Worm (Caenorhabditis elegans) whole organism, L4 larva: ENCODE measurements around the gene C33B4.5.
A peak's percentile ranks its signal among the peaks of the same experiment; 100 is the strongest.

Experiments
- F26F4.8 ChIP-seq: fragments of 200-800 bp; sonication (Bioruptor generic); conservative IDR thresholded peaks from 2 replicates; pipeline ENCODE4 v1.3.6; 2022; ENCODE audit warnings: missing genetic modification characterization, missing compliant biosample characterization
- R02D3.7 ChIP-seq: fragments of 150-350 bp; sonication (generic microtip); optimal IDR thresholded peaks from 3 replicates; lab custom pipeline; 2014; ENCODE audit warnings: missing biosample characterization, missing genetic modification characterization
- T20F7.1 ChIP-seq: fragments of 200-800 bp; sonication (Bioruptor generic); optimal IDR thresholded peaks from 2 replicates; lab custom pipeline; 2018; ENCODE audit warnings: mild to moderate bottlenecking, missing genetic modification characterization, missing compliant biosample characterization
- T26A8.4 ChIP-seq: fragments of 200-800 bp; sonication (Bioruptor generic); IDR thresholded peaks from 2 replicates; pipeline ENCODE4 v1.3.6; 2022; ENCODE audit warnings: missing genetic modification characterization, missing compliant biosample characterization
- Y105C5A.15 ChIP-seq: fragments of 200-800 bp; sonication (Bioruptor generic); IDR thresholded peaks from 2 replicates; pipeline ENCODE4 v1.3.6; 2022; ENCODE audit warnings: missing genetic modification characterization, missing compliant biosample characterization
- ZK337.2 ChIP-seq: fragments of 200-800 bp; sonication (Bioruptor generic); IDR thresholded peaks from 2 replicates; pipeline ENCODE4 v1.3.6; 2022; ENCODE audit warnings: missing genetic modification reagents, missing genetic modification characterization, missing compliant biosample characterization
- ceh-28 ChIP-seq: fragments of 150-350 bp; optimal IDR thresholded peaks from 2 replicates; lab custom pipeline; 2014; ENCODE audit warnings: missing biosample characterization, missing genetic modification reagents, missing genetic modification characterization
- ces-1 ChIP-seq: fragments of 150-350 bp; sonication (generic microtip); optimal IDR thresholded peaks from 4 replicates; lab custom pipeline; 2014; ENCODE audit warnings: missing biosample characterization, missing genetic modification reagents, missing genetic modification characterization
- daf-12 ChIP-seq: fragments of 150-350 bp; optimal IDR thresholded peaks from 2 replicates; lab custom pipeline; 2014; ENCODE audit warnings: missing biosample characterization, missing genetic modification reagents, missing genetic modification characterization
- daf-16 ChIP-seq, 3 experiments: sonication (generic microtip); optimal IDR thresholded peaks; 2 replicates each; lab custom pipeline; 2016 to 2017; ENCODE audit warnings: missing genetic modification characterization in 3 of 3, missing genetic modification reagents in 3 of 3, mild to moderate bottlenecking in 2 of 3, missing compliant biosample characterization in 2 of 3, missing biosample characterization in 1 of 3, moderate library complexity in 1 of 3
- daf-19 ChIP-seq: fragments of 200-800 bp; sonication (Bioruptor generic); conservative IDR thresholded peaks from 2 replicates; pipeline ENCODE4 v1.3.6; 2022; ENCODE audit warnings: missing genetic modification characterization, missing compliant biosample characterization
- dmd-6 ChIP-seq: fragments of 200-800 bp; sonication (Bioruptor generic); IDR thresholded peaks from 2 replicates; pipeline ENCODE4 v1.3.6; 2022; ENCODE audit warnings: missing genetic modification reagents, missing genetic modification characterization, missing compliant biosample characterization
- dmd-8 ChIP-seq: fragments of 200-800 bp; sonication (Bioruptor generic); IDR thresholded peaks from 2 replicates; pipeline ENCODE4 v1.3.6; 2022; ENCODE audit warnings: missing genetic modification characterization, missing compliant biosample characterization
- dmd-9 ChIP-seq: fragments of 200-800 bp; sonication (Bioruptor generic); IDR thresholded peaks from 2 replicates; pipeline ENCODE4 v1.3.6; 2022; ENCODE audit warnings: missing genetic modification reagents, missing genetic modification characterization, missing compliant biosample characterization
- dpl-1 ChIP-seq: fragments of 150-350 bp; optimal IDR thresholded peaks from 2 replicates; lab custom pipeline; 2014; ENCODE audit warnings: missing biosample characterization, missing genetic modification reagents, missing genetic modification characterization
- duxl-1 ChIP-seq: sonication (generic microtip); optimal IDR thresholded peaks from 2 replicates; lab custom pipeline; 2016; ENCODE audit warnings: mild to moderate bottlenecking, missing genetic modification characterization, moderate library complexity, missing compliant biosample characterization; ENCODE audit not compliant: poor library complexity
- dve-1 ChIP-seq: sonication (generic microtip); optimal IDR thresholded peaks from 2 replicates; lab custom pipeline; 2017; ENCODE audit warnings: antibody characterized with exemption, mild to moderate bottlenecking, missing genetic modification characterization, missing compliant biosample characterization; ENCODE audit not compliant: insufficient read depth
- fkh-10 ChIP-seq: fragments of 150-350 bp; optimal IDR thresholded peaks from 2 replicates; lab custom pipeline; 2014; ENCODE audit warnings: missing biosample characterization, missing genetic modification reagents, missing genetic modification characterization
- fos-1 ChIP-seq: fragments of 150-350 bp; optimal IDR thresholded peaks from 2 replicates; lab custom pipeline; 2014; ENCODE audit warnings: missing biosample characterization, missing genetic modification characterization
- gei-8 ChIP-seq: fragments of 200-800 bp; sonication (Bioruptor generic); optimal IDR thresholded peaks from 2 replicates; lab custom pipeline; 2018; ENCODE audit warnings: mild to moderate bottlenecking, missing genetic modification characterization, missing compliant biosample characterization
- hlh-11 ChIP-seq: fragments of 200-800 bp; sonication (Bioruptor generic); optimal IDR thresholded peaks from 2 replicates; lab custom pipeline; 2018; ENCODE audit warnings: mild to moderate bottlenecking, missing genetic modification characterization, missing compliant biosample characterization
- hlh-30 ChIP-seq: sonication (generic microtip); optimal IDR thresholded peaks from 2 replicates; lab custom pipeline; 2017; ENCODE audit warnings: antibody characterized with exemption, mild to moderate bottlenecking, missing genetic modification characterization, missing compliant biosample characterization; ENCODE audit not compliant: insufficient read depth
- hmg-1.1 ChIP-seq: fragments of 200-800 bp; sonication (Bioruptor generic); IDR thresholded peaks from 2 replicates; pipeline ENCODE4 v1.3.6; 2022; ENCODE audit warnings: missing genetic modification reagents, missing genetic modification characterization, missing compliant biosample characterization
- lim-7 ChIP-seq: fragments of 200-800 bp; sonication (Bioruptor generic); IDR thresholded peaks from 2 replicates; pipeline ENCODE4 v1.3.6; 2022; ENCODE audit warnings: missing genetic modification characterization, missing compliant biosample characterization
- lin-15B ChIP-seq: fragments of 150-350 bp; sonication (generic microtip); optimal IDR thresholded peaks from 3 replicates; lab custom pipeline; 2014; ENCODE audit warnings: missing biosample characterization, missing genetic modification characterization
- mdt-29 ChIP-seq: fragments of 200-800 bp; sonication (Bioruptor generic); IDR thresholded peaks from 2 replicates; pipeline ENCODE4 v1.3.6; 2022; ENCODE audit warnings: missing genetic modification reagents, missing genetic modification characterization, missing compliant biosample characterization
- mes-2 ChIP-seq: sonication (generic microtip); optimal IDR thresholded peaks from 2 replicates; lab custom pipeline; 2016; ENCODE audit warnings: missing genotype, mild to moderate bottlenecking, missing genetic modification characterization, missing compliant biosample characterization; ENCODE audit not compliant: poor library complexity, severe bottlenecking
- mxl-2 ChIP-seq: fragments of 200-800 bp; sonication (Bioruptor generic); conservative IDR thresholded peaks from 2 replicates; pipeline ENCODE4 v1.3.6; 2022; ENCODE audit warnings: missing genetic modification reagents, missing genetic modification characterization, missing compliant biosample characterization
- mxl-3 ChIP-seq: fragments of 200-800 bp; sonication (Bioruptor generic); optimal IDR thresholded peaks from 2 replicates; lab custom pipeline; 2018; ENCODE audit warnings: mild to moderate bottlenecking, missing genetic modification characterization, missing compliant biosample characterization
- nhr-11 ChIP-seq: fragments of 150-350 bp; optimal IDR thresholded peaks from 2 replicates; lab custom pipeline; 2014; ENCODE audit warnings: missing biosample characterization, missing genetic modification characterization
- nhr-111 ChIP-seq: fragments of 200-800 bp; sonication (Bioruptor generic); optimal IDR thresholded peaks from 2 replicates; lab custom pipeline; 2018; ENCODE audit warnings: mild to moderate bottlenecking, missing genetic modification characterization, missing compliant biosample characterization
- nhr-25 ChIP-seq: sonication (generic microtip); optimal IDR thresholded peaks from 2 replicates; lab custom pipeline; 2017; ENCODE audit warnings: missing genetic modification characterization, mild to moderate bottlenecking, missing compliant biosample characterization, antibody characterized with exemption, moderate library complexity, borderline replicate concordance; ENCODE audit not compliant: insufficient read depth
- nhr-41 ChIP-seq: fragments of 200-800 bp; sonication (Bioruptor generic); IDR thresholded peaks from 2 replicates; pipeline ENCODE4 v1.3.6; 2022; ENCODE audit warnings: missing genetic modification reagents, missing genetic modification characterization, missing compliant biosample characterization
- nhr-48 ChIP-seq: sonication (generic microtip); optimal IDR thresholded peaks from 2 replicates; lab custom pipeline; 2016; ENCODE audit warnings: mild to moderate bottlenecking, missing genetic modification characterization, missing compliant biosample characterization
- nhr-76 ChIP-seq: fragments of 150-350 bp; optimal IDR thresholded peaks from 2 replicates; lab custom pipeline; 2014; ENCODE audit warnings: missing biosample characterization, missing genetic modification characterization
- pqm-1 ChIP-seq: sonication (generic microtip); optimal IDR thresholded peaks from 2 replicates; lab custom pipeline; 2017; ENCODE audit warnings: missing biosample characterization, missing genetic modification characterization
- sdz-12 ChIP-seq: fragments of 200-800 bp; sonication (Bioruptor generic); optimal IDR thresholded peaks from 2 replicates; lab custom pipeline; 2018; ENCODE audit warnings: mild to moderate bottlenecking, missing genetic modification characterization, missing compliant biosample characterization
- spr-3 ChIP-seq: fragments of 200-800 bp; sonication (Bioruptor generic); optimal IDR thresholded peaks from 2 replicates; lab custom pipeline; 2018; ENCODE audit warnings: mild to moderate bottlenecking, missing genetic modification characterization, missing compliant biosample characterization
- tag-97 ChIP-seq: fragments of 200-800 bp; sonication (Bioruptor generic); IDR thresholded peaks from 2 replicates; pipeline ENCODE4 v1.3.6; 2022; ENCODE audit warnings: missing genetic modification characterization, missing compliant biosample characterization
- zfp-3 ChIP-seq: fragments of 200-800 bp; sonication (Bioruptor generic); conservative IDR thresholded peaks from 2 replicates; pipeline ENCODE4 v1.3.6; 2022; ENCODE audit warnings: missing genetic modification reagents, missing genetic modification characterization, missing compliant biosample characterization
- zip-11 ChIP-seq: fragments of 200-800 bp; sonication (Bioruptor generic); IDR thresholded peaks from 2 replicates; pipeline ENCODE4 v1.3.6; 2022; ENCODE audit warnings: missing genetic modification characterization, missing compliant biosample characterization
- zip-2 ChIP-seq: fragments of 150-350 bp; optimal IDR thresholded peaks from 2 replicates; lab custom pipeline; 2014; ENCODE audit warnings: missing biosample characterization, missing genetic modification characterization
- ztf-11 ChIP-seq: fragments of 150-350 bp; optimal IDR thresholded peaks from 2 replicates; lab custom pipeline; 2014; ENCODE audit warnings: missing biosample characterization, missing genetic modification characterization

The C33B4.5 gene

DNA sequence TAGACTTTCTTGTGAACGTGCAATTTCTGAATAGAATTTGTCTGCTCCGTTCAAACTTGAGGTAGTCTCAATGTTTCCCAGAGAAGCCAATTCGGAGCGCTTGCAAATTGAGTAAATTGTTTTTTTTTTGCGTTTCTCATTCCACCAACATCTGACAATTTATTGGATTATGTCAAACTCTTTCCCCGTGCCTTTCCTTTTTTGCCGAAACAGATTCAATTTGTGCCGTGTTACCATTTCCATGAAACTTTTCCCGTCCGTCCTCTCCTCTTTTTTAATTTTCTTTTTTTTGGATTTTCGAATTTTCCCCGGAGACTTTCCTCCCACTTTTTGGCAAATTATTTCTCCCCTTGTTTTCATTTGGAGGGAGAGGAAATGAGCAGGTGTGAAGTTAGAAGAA lies 29.7 kb upstream of the C33B4.5 start:
- TF ChIP-seq ceh-28 (tag; lab: Kevin White, UChicago) (no peak), dmd-8 (no peak), ZK337.2 (GFP tag; lab: Robert Waterston, UW) (no peak), nhr-48 (tag; lab: Kevin White, UChicago) (no peak), lim-7 (no peak), fkh-10 (no peak), mxl-2 (no peak), zfp-3 (no peak), nhr-111 (GFP tag; lab: Kevin White, UChicago) (no peak), dmd-6 (GFP tag; lab: Robert Waterston, UW) (no peak), nhr-25 (no peak)

DNA sequence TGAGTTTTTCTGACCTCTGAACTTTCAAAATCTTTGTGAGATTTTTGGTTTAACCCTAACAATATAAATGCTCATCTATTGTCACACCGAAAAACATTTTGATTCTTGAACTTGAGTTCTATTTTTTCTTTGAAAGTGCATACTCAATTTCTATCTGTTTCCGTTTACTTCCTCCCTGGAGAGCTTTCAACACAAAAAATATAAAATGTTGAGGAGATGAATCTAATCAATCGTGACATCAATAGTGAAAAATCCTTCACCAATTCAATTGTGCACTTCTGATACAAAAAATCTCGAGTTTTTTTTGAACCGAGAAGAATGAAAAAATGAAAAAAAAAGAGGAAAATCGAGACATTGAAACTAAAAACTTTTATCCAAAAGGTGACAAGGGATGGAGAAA lies 21.4 kb upstream of the C33B4.5 start:
- TF ChIP-seq ces-1 (GFP tag; lab: Kevin White, UChicago) (peak; percentile 66), spr-3 (no peak), daf-12 (tag; lab: Kevin White, UChicago) (no peak), fkh-10 (peak; percentile 84)
- TF ChIP-seq, all 104 proteins: peak for 2

DNA sequence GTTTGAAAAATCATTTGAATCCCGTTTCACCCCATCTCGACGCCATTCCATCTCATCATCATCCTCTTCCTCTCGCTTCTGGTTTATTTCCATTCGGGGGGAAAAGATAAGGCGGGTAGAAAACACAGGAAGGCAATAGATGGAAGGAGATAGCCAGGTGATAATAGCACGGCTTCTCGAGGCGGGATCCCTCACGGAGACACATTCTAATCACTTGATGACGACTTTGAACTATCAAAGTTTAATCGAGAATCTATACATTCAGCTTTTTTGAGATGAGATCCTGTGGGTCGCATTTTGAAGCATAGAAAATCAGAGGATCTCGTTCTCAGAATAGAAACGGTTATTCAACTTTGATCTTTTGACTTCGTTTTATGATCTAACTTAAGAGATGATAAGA lies 11.1 kb upstream of the C33B4.5 start, which contains the start of gene C33B4.2:
TSS of gene C33B4.2 (minus strand) at position 165 of the 400 bp plus-strand sequence.
- TF ChIP-seq nhr-48 (tag; lab: Kevin White, UChicago) (peak; percentile 46), mxl-3 (GFP tag; lab: Kevin White, UChicago) (peak; percentile 22), dmd-9 (GFP tag; lab: Robert Waterston, UW) (no peak)

ce11 chrII:11376026-11376425 lies 7.1 kb upstream of the C33B4.5 start:
- TF ChIP-seq R02D3.7 (tag; lab: Kevin White, UChicago), result no peak
- peak; percentile 52 for TF ChIP-seq nhr-11 (tag; lab: Kevin White, UChicago)

DNA sequence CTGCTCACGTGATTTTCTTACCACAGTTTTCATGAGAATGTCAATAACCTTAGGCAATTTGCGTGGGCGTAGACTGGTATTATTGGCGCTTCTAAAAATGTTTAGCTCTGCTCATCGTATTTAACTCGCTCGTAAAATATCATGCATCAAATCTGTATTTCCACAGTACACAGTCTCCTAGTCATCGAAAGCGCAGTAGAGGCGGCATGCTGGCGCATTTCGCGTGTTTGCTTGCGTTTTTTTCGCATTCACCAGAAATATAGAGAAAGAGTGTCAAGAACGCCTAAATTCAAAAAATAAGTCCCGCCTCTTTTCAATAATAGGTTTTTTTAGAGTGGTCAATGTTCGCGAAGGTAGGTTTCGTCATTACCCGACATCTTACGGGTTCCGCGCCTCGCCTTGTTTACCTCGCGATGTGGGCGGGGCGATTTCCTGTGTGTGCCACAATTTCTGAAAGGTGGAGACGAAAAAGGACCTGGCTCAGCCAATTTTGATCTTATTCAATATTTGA lies 6.5 kb upstream of the C33B4.5 start:
- TF ChIP-seq pqm-1 (peak; percentile 27), nhr-41 (0 out of 2 replicates have a peak, but pooled peaks have one; percentile 15), nhr-76 (tag; lab: Kevin White, UChicago) (no peak), daf-16 (GFP tag; optimal IDR thresholded peaks at IDR 0.05; lab: Kevin White, UChicago) (peak; percentile 69 to 82), daf-16 (tag; optimal IDR thresholded peaks at IDR 0.05; lab: Kevin White, UChicago) (peak; percentile 88), R02D3.7 (tag; lab: Kevin White, UChicago) (no peak), T26A8.4 (peak; percentile 92), tag-97 (no peak), gei-8 (GFP tag; lab: Kevin White, UChicago) (peak; percentile 84), fos-1 (tag; lab: Kevin White, UChicago) (no peak), T20F7.1 (GFP tag; lab: Kevin White, UChicago) (peak; percentile 63), mdt-29 (GFP tag; lab: Robert Waterston, UW) (peak; percentile 88), F26F4.8 (GFP tag; lab: Robert Waterston, UW) (no peak), duxl-1 (tag; lab: Kevin White, UChicago) (peak; percentile 89), Y105C5A.15 (GFP tag; lab: Robert Waterston, UW) (peak; percentile 79; the same call in 1 of the 2 replicates), hlh-11 (tag; lab: Kevin White, UChicago) (peak; percentile 60), zip-11 (GFP tag; lab: Robert Waterston, UW) (no peak), hlh-30 (tag; lab: Kevin White, UChicago) (peak; percentile 36), sdz-12 (GFP tag; lab: Kevin White, UChicago) (no peak), ztf-11 (tag; lab: Kevin White, UChicago) (no peak), dpl-1 (GFP tag; lab: Kevin White, UChicago) (peak; percentile 29), zip-2 (no peak), mes-2 (tag; lab: Kevin White, UChicago) (peak; percentile 80), dve-1 (no peak), lin-15B (tag; lab: Kevin White, UChicago) (peak; percentile 30), daf-19 (GFP tag; lab: Robert Waterston, UW) (0 out of 2 replicates have a peak, but pooled peaks have one; percentile 56), hmg-1.1 (0 out of 2 replicates have a peak, but pooled peaks have one; percentile 34)
